Worm (Caenorhabditis elegans) whole organism, late embryonic: ENCODE results near the gene unc-103.

Experiments used
- C38D4.7 ChIP-seq: fragments of 200-800 bp; sonication (Bioruptor generic); optimal IDR thresholded peaks from 2 replicates; lab custom pipeline; 2018; ENCODE audit warnings: mild to moderate bottlenecking, missing genetic modification characterization, moderate library complexity, missing compliant biosample characterization
- T23F11.4 ChIP-seq: fragments of 200-800 bp; sonication (Bioruptor generic); optimal IDR thresholded peaks from 2 replicates; lab custom pipeline; 2018; ENCODE audit warnings: mild to moderate bottlenecking, missing genetic modification characterization, missing compliant biosample characterization
- ceh-18 ChIP-seq: sonication (generic microtip); optimal IDR thresholded peaks from 2 replicates; lab custom pipeline; 2016; ENCODE audit warnings: missing genetic modification characterization, missing compliant biosample characterization
- ceh-2 ChIP-seq: sonication (generic microtip); optimal IDR thresholded peaks from 2 replicates; lab custom pipeline; 2016; ENCODE audit warnings: missing genotype, missing genetic modification characterization, missing compliant biosample characterization
- ceh-22 ChIP-seq: sonication (generic microtip); optimal IDR thresholded peaks from 2 replicates; lab custom pipeline; 2017; ENCODE audit warnings: missing biosample characterization, missing genetic modification characterization
- ceh-30 ChIP-seq: fragments of 150-350 bp; optimal IDR thresholded peaks from 2 replicates; lab custom pipeline; 2014; ENCODE audit warnings: missing biosample characterization, missing genetic modification characterization
- ceh-48 ChIP-seq: sonication (generic microtip); optimal IDR thresholded peaks from 2 replicates; lab custom pipeline; 2016; ENCODE audit warnings: missing genetic modification characterization, inconsistent platforms, missing compliant biosample characterization
- ceh-6 ChIP-seq: fragments of 200-800 bp; sonication (Bioruptor generic); optimal IDR thresholded peaks from 2 replicates; lab custom pipeline; 2018; ENCODE audit warnings: mild to moderate bottlenecking, missing genetic modification characterization, missing compliant biosample characterization
- ceh-9 ChIP-seq: sonication (generic microtip); optimal IDR thresholded peaks from 2 replicates; lab custom pipeline; 2016; ENCODE audit warnings: mild to moderate bottlenecking, missing genetic modification characterization, inconsistent platforms, missing compliant biosample characterization
- che-1 ChIP-seq: sonication (generic microtip); optimal IDR thresholded peaks from 2 replicates; lab custom pipeline; 2016; ENCODE audit warnings: mild to moderate bottlenecking, missing genetic modification characterization, missing compliant biosample characterization
- dmd-4 ChIP-seq: sonication (generic microtip); optimal IDR thresholded peaks from 2 replicates; lab custom pipeline; 2016; ENCODE audit warnings: borderline replicate concordance, missing genetic modification characterization, missing compliant biosample characterization
- elt-4 ChIP-seq: sonication (generic microtip); optimal IDR thresholded peaks from 2 replicates; lab custom pipeline; 2016; ENCODE audit warnings: missing genetic modification characterization, missing compliant biosample characterization
- eyg-1 ChIP-seq: sonication (generic microtip); optimal IDR thresholded peaks from 2 replicates; lab custom pipeline; 2016; ENCODE audit warnings: missing genotype, missing genetic modification characterization, missing compliant biosample characterization
- fax-1 ChIP-seq: sonication (generic microtip); optimal IDR thresholded peaks from 2 replicates; lab custom pipeline; 2016; ENCODE audit warnings: missing genotype, missing genetic modification characterization, missing compliant biosample characterization
- gmeb-2 ChIP-seq: sonication (generic microtip); optimal IDR thresholded peaks from 2 replicates; lab custom pipeline; 2016; ENCODE audit warnings: missing genetic modification characterization, inconsistent platforms, missing compliant biosample characterization
- hlh-30 ChIP-seq: sonication (generic microtip); optimal IDR thresholded peaks from 2 replicates; lab custom pipeline; 2017; ENCODE audit warnings: antibody characterized with exemption, missing genetic modification characterization, missing compliant biosample characterization; ENCODE audit not compliant: insufficient read depth
- hlh-6 ChIP-seq: sonication (generic microtip); optimal IDR thresholded peaks from 2 replicates; lab custom pipeline; 2016; ENCODE audit warnings: missing genotype, missing genetic modification characterization, missing compliant biosample characterization
- lim-6 ChIP-seq: sonication (generic microtip); optimal IDR thresholded peaks from 2 replicates; lab custom pipeline; 2016; ENCODE audit warnings: missing genetic modification characterization, missing compliant biosample characterization
- lin-11 ChIP-seq: fragments of 200-800 bp; sonication (Bioruptor generic); optimal IDR thresholded peaks from 2 replicates; lab custom pipeline; 2018; ENCODE audit warnings: mild to moderate bottlenecking, missing genetic modification characterization, missing compliant biosample characterization
- nfya-1 ChIP-seq: sonication (generic microtip); optimal IDR thresholded peaks from 2 replicates; lab custom pipeline; 2017; ENCODE audit warnings: missing genetic modification characterization, mild to moderate bottlenecking, missing compliant biosample characterization, antibody characterized with exemption, moderate library complexity
- nhr-232 ChIP-seq: sonication (generic microtip); optimal IDR thresholded peaks from 2 replicates; lab custom pipeline; 2016; ENCODE audit warnings: missing genetic modification characterization, missing compliant biosample characterization
- odd-2 ChIP-seq: sonication (generic microtip); optimal IDR thresholded peaks from 2 replicates; lab custom pipeline; 2017; ENCODE audit warnings: antibody characterized with exemption, mild to moderate bottlenecking, missing genetic modification characterization, missing compliant biosample characterization
- pat-9 ChIP-seq: fragments of 200-800 bp; sonication (Bioruptor generic); optimal IDR thresholded peaks from 2 replicates; lab custom pipeline; 2018; ENCODE audit warnings: mild to moderate bottlenecking, missing genetic modification characterization, moderate library complexity, missing compliant biosample characterization
- pax-1 ChIP-seq: fragments of 150-350 bp; optimal IDR thresholded peaks from 2 replicates; lab custom pipeline; 2014; ENCODE audit warnings: missing biosample characterization, missing genetic modification characterization
- pha-4 ChIP-seq: fragments of 150-350 bp; optimal IDR thresholded peaks from 2 replicates; lab custom pipeline; 2018; ENCODE audit warnings: missing biosample characterization, missing genetic modification reagents, missing genetic modification characterization
- pqm-1 ChIP-seq: sonication (generic microtip); optimal IDR thresholded peaks from 2 replicates; lab custom pipeline; 2016; ENCODE audit warnings: missing genetic modification characterization, missing compliant biosample characterization
- pros-1 ChIP-seq: fragments of 150-350 bp; optimal IDR thresholded peaks from 2 replicates; lab custom pipeline; 2014; ENCODE audit warnings: missing biosample characterization, missing genetic modification reagents, missing genetic modification characterization
- ref-2 ChIP-seq: sonication (generic microtip); optimal IDR thresholded peaks from 2 replicates; lab custom pipeline; 2016; ENCODE audit warnings: missing genetic modification characterization, missing compliant biosample characterization
- sdc-2 ChIP-seq: sonication (generic microtip); optimal IDR thresholded peaks from 2 replicates; lab custom pipeline; 2016; ENCODE audit warnings: missing genotype, missing genetic modification characterization, missing compliant biosample characterization
- sox-2 ChIP-seq: fragments of 200-800 bp; sonication (Bioruptor generic); IDR thresholded peaks from 2 replicates; pipeline ENCODE4 v1.3.6; 2022; ENCODE audit warnings: missing genetic modification reagents, missing genetic modification characterization, missing compliant biosample characterization
- sox-4 ChIP-seq: sonication (generic microtip); optimal IDR thresholded peaks from 2 replicates; lab custom pipeline; 2017; ENCODE audit warnings: mild to moderate bottlenecking, missing genetic modification characterization, inconsistent platforms, missing compliant biosample characterization
- syd-9 ChIP-seq: sonication (generic microtip); optimal IDR thresholded peaks from 2 replicates; lab custom pipeline; 2016; ENCODE audit warnings: mild to moderate bottlenecking, missing genetic modification characterization, moderate library complexity, missing compliant biosample characterization
- unc-3 ChIP-seq, 2 experiments: fragments of 200-800 bp in 1 of 2; sonication (Bioruptor generic) in 1 of 2; sonication (generic microtip) in 1 of 2; conservative IDR thresholded peaks in 1 of 2; optimal IDR thresholded peaks in 1 of 2; 2 replicates each; pipeline versions ENCODE4 v1.3.6 to Lab custom; 2016 to 2022; ENCODE audit warnings: missing compliant biosample characterization in 2 of 2, missing genetic modification characterization in 2 of 2, missing genetic modification reagents in 1 of 2
- unc-86 ChIP-seq: sonication (generic microtip); optimal IDR thresholded peaks from 2 replicates; lab custom pipeline; 2016; ENCODE audit warnings: missing genetic modification characterization, missing compliant biosample characterization
- ztf-16 ChIP-seq: sonication (generic microtip); optimal IDR thresholded peaks from 2 replicates; lab custom pipeline; 2017; ENCODE audit warnings: missing genetic modification characterization, missing compliant biosample characterization

unc-103 gene

ce11 chrIII:4151548-4152104 lies 36.4 kb downstream of the unc-103 start, which contains the start of the genes wht-3 and har-1:
Gene wht-3, minus strand, starts transcription at chrIII:4151598.
Gene har-1, plus strand, starts transcription at chrIII:4152054.
- no peak for TF ChIP-seq gmeb-2 (tag; lab: Kevin White, UChicago)
- TF ChIP-seq pha-4 (tag; lab: Kevin White, UChicago) = no peak
- TF ChIP-seq C38D4.7 = no peak
- no peak for TF ChIP-seq nhr-232 (tag; lab: Kevin White, UChicago)
- TF ChIP-seq ceh-30 (tag; lab: Kevin White, UChicago) = no peak
- no peak for TF ChIP-seq pat-9 (tag; lab: Kevin White, UChicago)
- no peak for TF ChIP-seq ceh-6
- no peak for TF ChIP-seq ceh-18 (tag; lab: Kevin White, UChicago)
- TF ChIP-seq odd-2 (tag; lab: Kevin White, UChicago) = no peak
- TF ChIP-seq lin-11 (tag; lab: Kevin White, UChicago) = no peak
- no peak for TF ChIP-seq fax-1 (tag; lab: Kevin White, UChicago)
- TF ChIP-seq eyg-1 (tag; lab: Kevin White, UChicago) = no peak
- no peak for TF ChIP-seq ztf-16 (tag; lab: Kevin White, UChicago)
- no peak for TF ChIP-seq ceh-48 (tag; lab: Kevin White, UChicago)
- TF ChIP-seq sdc-2 (tag; lab: Kevin White, UChicago) = no peak
- TF ChIP-seq, all 69 proteins: peak for 0

ce11 chrIII:4152309-4152708 lies 37.1 kb downstream of the unc-103 start:
- TF ChIP-seq ceh-22 = no peak
- TF ChIP-seq, all 69 proteins: peak for 0

ce11 chrIII:4152828-4153227 lies 37.6 kb downstream of the unc-103 start:
- TF ChIP-seq ztf-16 (tag; lab: Kevin White, UChicago) (no peak), che-1 (tag; lab: Kevin White, UChicago) (no peak), T23F11.4 (GFP tag; lab: Kevin White, UChicago) (no peak), lim-6 (tag; lab: Kevin White, UChicago) (no peak), pros-1 (no peak), elt-4 (no peak), hlh-6 (tag; lab: Kevin White, UChicago) (no peak), nfya-1 (tag; lab: Kevin White, UChicago) (no peak), hlh-30 (no peak), ceh-48 (tag; lab: Kevin White, UChicago) (no peak), gmeb-2 (tag; lab: Kevin White, UChicago) (no peak), fax-1 (tag; lab: Kevin White, UChicago) (no peak), dmd-4 (tag; lab: Kevin White, UChicago) (no peak)

ce11 chrIII:4153299-4153698 lies 38.1 kb downstream of the unc-103 start, which contains the start of gene glod-4:
Gene glod-4, plus strand, starts transcription at chrIII:4153599.
- TF ChIP-seq unc-3 (GFP tag; conservative IDR thresholded peaks at IDR 0.05; lab: Robert Waterston, UW) (no peak), unc-3 (tag; optimal IDR thresholded peaks at IDR 0.05; lab: Kevin White, UChicago) (no peak), pqm-1 (tag; lab: Kevin White, UChicago) (no peak), pat-9 (tag; lab: Kevin White, UChicago) (no peak), odd-2 (tag; lab: Kevin White, UChicago) (no peak), lim-6 (tag; lab: Kevin White, UChicago) (no peak), pax-1 (no peak), unc-86 (tag; lab: Kevin White, UChicago) (no peak), ceh-9 (tag; lab: Kevin White, UChicago) (no peak), ceh-2 (tag; lab: Kevin White, UChicago) (no peak), ref-2 (tag; lab: Kevin White, UChicago) (no peak), sox-4 (no peak), sox-2 (no peak), syd-9 (tag; lab: Kevin White, UChicago) (no peak)
